Fruit fly (Drosophila melanogaster) whole organism, embryonic: ENCODE measurements around the gene CG8952.

Source experiments
- Atf-2 ChIP-seq: fragments of 200-800 bp; sonication (Bioruptor generic); optimal IDR thresholded peaks from 2 replicates; lab custom pipeline; 2016; ENCODE audit warnings: missing biosample characterization, missing genetic modification characterization
- BEAF-32 ChIP-seq: fragments of 200-800 bp; sonication (Bioruptor generic); optimal IDR thresholded peaks from 3 replicates; lab custom pipeline; 2017; ENCODE audit warnings: missing biosample characterization, missing genetic modification characterization, mild to moderate bottlenecking, moderate library complexity, missing genetic modification reagents
- Blimp-1 ChIP-seq: fragments of 200-800 bp; sonication (Bioruptor generic); optimal IDR thresholded peaks from 3 replicates; lab custom pipeline; 2018; ENCODE audit warnings: missing biosample characterization, missing genetic modification characterization, mild to moderate bottlenecking, moderate library complexity, missing genetic modification reagents
- CG1024 ChIP-seq: fragments of 200-800 bp; sonication (Bioruptor generic); IDR thresholded peaks from 2 replicates; pipeline ENCODE4 v1.3.6; 2022; ENCODE audit warnings: missing biosample characterization, missing genetic modification characterization
- CG10267 ChIP-seq: fragments of 200-800 bp; sonication (Bioruptor generic); optimal IDR thresholded peaks from 2 replicates; lab custom pipeline; 2018; ENCODE audit warnings: missing biosample characterization, mild to moderate bottlenecking, missing genetic modification characterization, moderate library complexity
- CG10321 ChIP-seq: fragments of 200-800 bp; sonication (Bioruptor generic); IDR thresholded peaks from 2 replicates; pipeline ENCODE4 v1.3.6; 2022; ENCODE audit warnings: missing biosample characterization, missing genetic modification characterization
- CG11456 ChIP-seq: fragments of 200-800 bp; sonication (Bioruptor generic); IDR thresholded peaks from 3 replicates; pipeline ENCODE4 v1.3.6; 2022; ENCODE audit warnings: missing biosample characterization, missing genetic modification characterization
- CG11695 ChIP-seq: fragments of 200-800 bp; sonication (Bioruptor generic); IDR thresholded peaks from 3 replicates; pipeline ENCODE4 v1.3.6; 2022; ENCODE audit warnings: missing biosample characterization, missing genetic modification characterization
- CG12071 ChIP-seq: fragments of 200-800 bp; sonication (Bioruptor generic); optimal IDR thresholded peaks from 3 replicates; lab custom pipeline; 2018; ENCODE audit warnings: missing biosample characterization, mild to moderate bottlenecking, missing genetic modification characterization
- CG12219 ChIP-seq: fragments of 200-800 bp; sonication (Bioruptor generic); optimal IDR thresholded peaks from 3 replicates; lab custom pipeline; 2018; ENCODE audit warnings: missing biosample characterization, mild to moderate bottlenecking, missing genetic modification characterization
- CG12236 ChIP-seq: fragments of 200-800 bp; sonication (Bioruptor generic); optimal IDR thresholded peaks from 2 replicates; lab custom pipeline; 2016; ENCODE audit warnings: missing biosample characterization, missing genetic modification characterization
- CG13123 ChIP-seq: fragments of 200-800 bp; sonication (Bioruptor generic); optimal IDR thresholded peaks from 2 replicates; lab custom pipeline; 2016; ENCODE audit warnings: missing biosample characterization, missing genetic modification characterization
- CG13775 ChIP-seq: fragments of 200-800 bp; sonication (Bioruptor generic); optimal IDR thresholded peaks from 3 replicates; lab custom pipeline; 2017; ENCODE audit warnings: missing biosample characterization, mild to moderate bottlenecking, missing genetic modification characterization
- CG16779 ChIP-seq: fragments of 200-800 bp; sonication (Bioruptor generic); IDR thresholded peaks from 2 replicates; pipeline ENCODE4 v1.3.6; 2022; ENCODE audit warnings: missing biosample characterization, missing genetic modification characterization
- CG16815 ChIP-seq: fragments of 200-800 bp; sonication (Bioruptor generic); optimal IDR thresholded peaks from 3 replicates; lab custom pipeline; 2017; ENCODE audit warnings: missing biosample characterization, mild to moderate bottlenecking, missing genetic modification characterization
- CG17328 ChIP-seq: fragments of 200-800 bp; sonication (Bioruptor generic); IDR thresholded peaks from 2 replicates; pipeline ENCODE4 v1.3.6; 2022; ENCODE audit warnings: missing biosample characterization, missing genetic modification characterization
- CG17612 ChIP-seq: fragments of 200-800 bp; sonication (Bioruptor generic); IDR thresholded peaks from 2 replicates; pipeline ENCODE4 v1.3.6; 2022; ENCODE audit warnings: missing biosample characterization, missing genetic modification characterization
- CG18262 ChIP-seq: fragments of 200-800 bp; optimal IDR thresholded peaks from 3 replicates; lab custom pipeline; 2019; ENCODE audit warnings: missing biosample characterization, mild to moderate bottlenecking, missing genetic modification characterization, moderate library complexity
- CG18619 ChIP-seq: fragments of 200-800 bp; sonication (Bioruptor generic); optimal IDR thresholded peaks from 3 replicates; lab custom pipeline; 2017; ENCODE audit warnings: missing biosample characterization, mild to moderate bottlenecking, missing genetic modification characterization
- CG2199 ChIP-seq: fragments of 200-800 bp; sonication (Bioruptor generic); IDR thresholded peaks from 3 replicates; pipeline ENCODE4 v1.3.6; 2022; ENCODE audit warnings: missing biosample characterization, missing genetic modification characterization
- CG31224 ChIP-seq: fragments of 200-800 bp; sonication (Bioruptor generic); IDR thresholded peaks from 2 replicates; pipeline ENCODE4 v1.3.6; 2022; ENCODE audit warnings: missing biosample characterization, missing genetic modification characterization
- CG3163 ChIP-seq: fragments of 200-800 bp; sonication (Bioruptor generic); optimal IDR thresholded peaks from 3 replicates; lab custom pipeline; 2016; ENCODE audit warnings: missing biosample characterization, missing genetic modification characterization
- CG4328 ChIP-seq: fragments of 200-800 bp; sonication (Bioruptor generic); optimal IDR thresholded peaks from 3 replicates; lab custom pipeline; 2017; ENCODE audit warnings: missing biosample characterization, missing genetic modification reagents, missing genetic modification characterization
- CG4854 ChIP-seq: fragments of 200-800 bp; sonication (Bioruptor generic); optimal IDR thresholded peaks from 2 replicates; lab custom pipeline; 2016; ENCODE audit warnings: missing biosample characterization, missing genetic modification characterization, inconsistent platforms
- CTCF ChIP-seq: fragments of 200-800 bp; sonication (Bioruptor generic); optimal IDR thresholded peaks from 2 replicates; lab custom pipeline; 2017; ENCODE audit warnings: missing biosample characterization, mild to moderate bottlenecking, missing genetic modification characterization, moderate library complexity
- D19A ChIP-seq: fragments of 200-800 bp; optimal IDR thresholded peaks from 3 replicates; lab custom pipeline; 2019; ENCODE audit warnings: missing biosample characterization, mild to moderate bottlenecking, missing genetic modification characterization, moderate library complexity
- Deaf1 ChIP-seq: fragments of 200-800 bp; optimal IDR thresholded peaks from 3 replicates; lab custom pipeline; 2019; ENCODE audit warnings: missing biosample characterization, mild to moderate bottlenecking, missing genetic modification characterization, moderate library complexity
- Dip2 ChIP-seq: fragments of 200-800 bp; sonication (Bioruptor generic); IDR thresholded peaks from 2 replicates; pipeline ENCODE4 v1.3.6; 2022; ENCODE audit warnings: missing biosample characterization, missing genetic modification characterization
- Eip74EF ChIP-seq, 2 experiments: fragments of 200-800 bp in 1 of 2; fragments of >200 bp in 1 of 2; sonication (Bioruptor generic) in 1 of 2; optimal IDR thresholded peaks; 2 replicates each; lab custom pipeline; 2017 to 2019; ENCODE audit warnings: missing biosample characterization in 2 of 2, missing genetic modification characterization in 2 of 2, mild to moderate bottlenecking in 1 of 2, moderate library complexity in 1 of 2
- GATAe ChIP-seq: fragments of 200-800 bp; sonication (Bioruptor generic); conservative IDR thresholded peaks from 2 replicates; pipeline ENCODE4 v1.3.6; 2022; ENCODE audit warnings: missing biosample characterization, missing genetic modification characterization
- Gsc ChIP-seq: fragments of 200-800 bp; sonication (Bioruptor generic); IDR thresholded peaks from 2 replicates; pipeline ENCODE4 v1.3.6; 2022; ENCODE audit warnings: missing biosample characterization, missing genetic modification characterization
- Mad ChIP-seq: fragments of 200-800 bp; sonication (Bioruptor generic); optimal IDR thresholded peaks from 2 replicates; lab custom pipeline; 2016; ENCODE audit warnings: missing biosample characterization, missing genetic modification characterization
- Max ChIP-seq: fragments of 200-800 bp; sonication (Bioruptor generic); optimal IDR thresholded peaks from 2 replicates; lab custom pipeline; 2016; ENCODE audit warnings: missing biosample characterization, mild to moderate bottlenecking, missing genetic modification characterization
- Ptx1 ChIP-seq: fragments of 200-800 bp; sonication (Bioruptor generic); IDR thresholded peaks from 2 replicates; pipeline ENCODE4 v1.3.6; 2022; ENCODE audit warnings: missing biosample characterization, missing genetic modification characterization
- bsh ChIP-seq, 2 experiments: fragments of 200-800 bp; sonication (Bioruptor generic); optimal IDR thresholded peaks; 2 replicates each; lab custom pipeline; 2017 to 2018; ENCODE audit warnings: mild to moderate bottlenecking in 2 of 2, missing biosample characterization in 2 of 2, missing genetic modification characterization in 2 of 2, moderate library complexity in 1 of 2
- crol ChIP-seq: fragments of 200-800 bp; sonication (Bioruptor generic); IDR thresholded peaks from 2 replicates; pipeline ENCODE4 v1.3.6; 2022; ENCODE audit warnings: missing biosample characterization, missing genetic modification characterization
- dmrt11E ChIP-seq: fragments of 200-800 bp; sonication (Bioruptor generic); optimal IDR thresholded peaks from 3 replicates; lab custom pipeline; 2018; ENCODE audit warnings: missing biosample characterization, mild to moderate bottlenecking, missing genetic modification characterization, moderate library complexity
- dpn ChIP-seq, 2 experiments: fragments of 200-800 bp; sonication (Bioruptor generic); optimal IDR thresholded peaks; 3 replicates each; lab custom pipeline; 2016; ENCODE audit warnings: missing biosample characterization in 2 of 2, missing genetic modification characterization in 2 of 2
- emc ChIP-seq: fragments of 200-800 bp; sonication (Bioruptor generic); optimal IDR thresholded peaks from 2 replicates; lab custom pipeline; 2016; ENCODE audit warnings: missing biosample characterization, missing genetic modification characterization
- otp ChIP-seq: fragments of 200-800 bp; sonication (Bioruptor generic); IDR thresholded peaks from 3 replicates; pipeline ENCODE4, ENCODE4 v1.3.6; 2022; ENCODE audit warnings: missing biosample characterization, missing genetic modification characterization
- p53 ChIP-seq: fragments of 200-800 bp; sonication (Bioruptor generic); optimal IDR thresholded peaks from 2 replicates; lab custom pipeline; 2016; ENCODE audit warnings: missing biosample characterization, missing genetic modification characterization
- pum ChIP-seq: fragments of 200-800 bp; sonication (Bioruptor generic); optimal IDR thresholded peaks from 2 replicates; lab custom pipeline; 2016; ENCODE audit warnings: missing biosample characterization, missing genetic modification characterization
- rib ChIP-seq: fragments of 200-800 bp; sonication (Bioruptor generic); IDR thresholded peaks from 2 replicates; pipeline ENCODE4 v1.3.6; 2022; ENCODE audit warnings: missing biosample characterization, missing genetic modification characterization
- run ChIP-seq: fragments of 200-800 bp; sonication (Bioruptor generic); optimal IDR thresholded peaks from 3 replicates; lab custom pipeline; 2018; ENCODE audit warnings: missing biosample characterization, mild to moderate bottlenecking, missing genetic modification characterization
- salm ChIP-seq: fragments of 200-800 bp; sonication (Bioruptor generic); optimal IDR thresholded peaks from 2 replicates; lab custom pipeline; 2018; ENCODE audit warnings: missing biosample characterization, mild to moderate bottlenecking, missing genetic modification characterization
- sima ChIP-seq: fragments of 200-800 bp; sonication (Bioruptor generic); optimal IDR thresholded peaks from 2 replicates; lab custom pipeline; 2016; ENCODE audit warnings: missing biosample characterization, missing genetic modification characterization
- ttk ChIP-seq: fragments of 200-800 bp; sonication (Bioruptor generic); IDR thresholded peaks from 2 replicates; pipeline ENCODE4 v2.1.2; 2022; ENCODE audit warnings: missing biosample characterization, missing genetic modification characterization
- twi ChIP-seq: fragments of 200-800 bp; optimal IDR thresholded peaks from 2 replicates; lab custom pipeline; 2019; ENCODE audit warnings: missing biosample characterization, mild to moderate bottlenecking, missing genetic modification characterization, moderate library complexity
- zen2 ChIP-seq: fragments of 200-800 bp; sonication (Bioruptor generic); IDR thresholded peaks from 3 replicates; pipeline ENCODE4 v1.3.6; 2022; ENCODE audit warnings: missing biosample characterization, missing genetic modification characterization; ENCODE audit not compliant: partially characterized antibody
- zfh2 ChIP-seq: fragments of 200-800 bp; sonication (Bioruptor generic); optimal IDR thresholded peaks from 2 replicates; lab custom pipeline; 2016; ENCODE audit warnings: missing biosample characterization, missing genetic modification characterization

Gene CG8952

dm6 chrX:15788235-15789187 is 22.3 kb upstream of the CG8952 start, which contains the start of gene Rhp (continued):
- no peak for TF ChIP-seq GATAe
- no peak for TF ChIP-seq emc (GFP tag; lab: Kevin White, UChicago)
- peak; percentile 41 for TF ChIP-seq CG12219
- peak; percentile 47 for TF ChIP-seq D19A (tag; lab: Kevin White, UChicago)
- no peak for TF ChIP-seq Mad
- peak in 1 of 2 experiments; percentile 65 for TF ChIP-seq bsh (GFP tag; optimal IDR thresholded peaks at IDR 0.05; lab: Kevin White, UChicago)
- no peak for TF ChIP-seq CG4854
- no peak for TF ChIP-seq zfh2 (GFP tag; lab: Kevin White, UChicago)
- TF ChIP-seq CG18619 (GFP tag; lab: Kevin White, UChicago), result peak; percentile 48
- TF ChIP-seq CG13775 (GFP tag; lab: Kevin White, UChicago), result no peak
- TF ChIP-seq Blimp-1 (GFP tag; lab: Kevin White, UChicago), result peak; percentile 64
- peak; percentile 57 for TF ChIP-seq salm (tag; lab: Kevin White, UChicago)
- no peak for TF ChIP-seq Ptx1 (GFP tag; lab: Robert Waterston, UW)
- TF ChIP-seq CG18262 (tag; lab: Kevin White, UChicago), result peak; percentile 45
- peak; percentile 11 for TF ChIP-seq BEAF-32 (GFP tag; lab: Kevin White, UChicago)
- peak; percentile 57 for TF ChIP-seq dmrt11E (tag; lab: Kevin White, UChicago)
- TF ChIP-seq dpn (GFP tag; optimal IDR thresholded peaks at IDR 0.05; lab: Kevin White, UChicago), result no peak
- no peak for TF ChIP-seq rib (GFP tag; lab: Robert Waterston, UW)
- no peak for TF ChIP-seq CG31224 (GFP tag; lab: Robert Waterston, UW)
- no peak for TF ChIP-seq zen2 (GFP tag; lab: Robert Waterston, UW)
- no peak for TF ChIP-seq crol (GFP tag; lab: Robert Waterston, UW)
- TF ChIP-seq CG12236, result no peak
- TF ChIP-seq Eip74EF (GFP tag; optimal IDR thresholded peaks at IDR 0.05; lab: Kevin White, UChicago), result peak in 1 of 2 experiments; percentile 17
- TF ChIP-seq CG11456 (GFP tag; lab: Robert Waterston, UW), result no peak
- no peak for TF ChIP-seq pum (GFP tag; lab: Kevin White, UChicago)
- no peak for TF ChIP-seq Deaf1
- TF ChIP-seq run (tag; lab: Kevin White, UChicago), result no peak
- TF ChIP-seq CG16779 (GFP tag; lab: Robert Waterston, UW), result no peak
- TF ChIP-seq Gsc (GFP tag; lab: Robert Waterston, UW), result no peak
- TF ChIP-seq CTCF (GFP tag; lab: Kevin White, UChicago), result no peak
- TF ChIP-seq CG17328 (GFP tag; lab: Robert Waterston, UW), result no peak; the same call in 1 of the 2 replicates
- no peak for TF ChIP-seq CG16815 (GFP tag; lab: Kevin White, UChicago)
- TF ChIP-seq twi (tag; lab: Kevin White, UChicago), result no peak
- TF ChIP-seq otp (GFP tag; lab: Robert Waterston, UW), result no peak
- no peak for TF ChIP-seq CG17612 (GFP tag; lab: Robert Waterston, UW)
- TF ChIP-seq Atf-2 (GFP tag; lab: Kevin White, UChicago), result no peak
- 0 out of 3 replicates have a peak, but pooled peaks have one; percentile 34 for TF ChIP-seq CG11695
- TF ChIP-seq CG12071 (GFP tag; lab: Kevin White, UChicago), result peak; percentile 69
- no peak for TF ChIP-seq sima
- no peak for TF ChIP-seq Dip2 (GFP tag; lab: Robert Waterston, UW)
- TF ChIP-seq CG3163 (GFP tag; lab: Kevin White, UChicago), result no peak
- TF ChIP-seq CG1024 (GFP tag; lab: Robert Waterston, UW), result no peak
- TF ChIP-seq ttk (GFP tag; lab: Robert Waterston, UW), result no peak
- TF ChIP-seq Max (GFP tag; lab: Kevin White, UChicago), result peak; percentile 18
- no peak for TF ChIP-seq p53
- TF ChIP-seq CG4328 (GFP tag; lab: Kevin White, UChicago), result peak; percentile 50
- TF ChIP-seq CG2199, result peak; percentile 68; the same call in 1 of the 3 replicates
- no peak for TF ChIP-seq CG10267 (tag; lab: Kevin White, UChicago)
- TF ChIP-seq CG13123 (GFP tag; lab: Kevin White, UChicago), result no peak
- no peak for TF ChIP-seq CG10321 (GFP tag; lab: Robert Waterston, UW)
